Fruit fly (Drosophila melanogaster) whole organism, embryonic: Measurements from ENCODE around the gene RpL32.

Experiments
- Ada2b ChIP-seq: fragments of 200-800 bp; sonication (Bioruptor generic); IDR thresholded peaks from 2 replicates; pipeline ENCODE4 v1.3.6; 2022; ENCODE audit warnings: missing biosample characterization, missing genetic modification characterization
- CG10209 ChIP-seq: fragments of 200-800 bp; sonication (Bioruptor generic); optimal IDR thresholded peaks from 3 replicates; lab custom pipeline; 2017; ENCODE audit warnings: missing biosample characterization, mild to moderate bottlenecking, missing genetic modification characterization, missing genetic modification reagents
- CG10654 ChIP-seq: fragments of 200-800 bp; sonication (Bioruptor generic); optimal IDR thresholded peaks from 2 replicates; lab custom pipeline; 2016; ENCODE audit warnings: missing biosample characterization, missing genetic modification characterization
- CG10979 ChIP-seq: fragments of 200-800 bp; sonication (Bioruptor generic); optimal IDR thresholded peaks from 2 replicates; lab custom pipeline; 2018; ENCODE audit warnings: missing biosample characterization, mild to moderate bottlenecking, missing genetic modification characterization, moderate library complexity
- CG11093 ChIP-seq: fragments of 200-800 bp; sonication (Bioruptor generic); IDR thresholded peaks from 3 replicates; pipeline ENCODE4 v1.3.6; 2022; ENCODE audit warnings: missing biosample characterization, missing genetic modification characterization
- CG11696 ChIP-seq: fragments of 200-800 bp; sonication (Bioruptor generic); IDR thresholded peaks from 2 replicates; pipeline ENCODE4 v1.3.6; 2022; ENCODE audit warnings: missing biosample characterization, missing genetic modification characterization
- CG12659 ChIP-seq: fragments of 200-800 bp; sonication (Bioruptor generic); optimal IDR thresholded peaks from 3 replicates; lab custom pipeline; 2017; ENCODE audit warnings: mild to moderate bottlenecking, missing biosample characterization, missing genetic modification reagents, missing genetic modification characterization
- CG15514 ChIP-seq: fragments of 200-800 bp; sonication (Bioruptor generic); optimal IDR thresholded peaks from 3 replicates; lab custom pipeline; 2017; ENCODE audit warnings: missing biosample characterization, missing genetic modification characterization, mild to moderate bottlenecking, moderate library complexity, missing genetic modification reagents
- CG16863 ChIP-seq: fragments of 200-800 bp; sonication (Bioruptor generic); optimal IDR thresholded peaks from 3 replicates; lab custom pipeline; 2016; ENCODE audit warnings: missing biosample characterization, missing genetic modification characterization
- CG17385 ChIP-seq: fragments of 200-800 bp; sonication (Bioruptor generic); optimal IDR thresholded peaks from 3 replicates; lab custom pipeline; 2018; ENCODE audit warnings: missing biosample characterization, mild to moderate bottlenecking, missing genetic modification characterization
- CG17568 ChIP-seq: fragments of 200-800 bp; sonication (Bioruptor generic); optimal IDR thresholded peaks from 2 replicates; lab custom pipeline; 2018; ENCODE audit warnings: missing biosample characterization, mild to moderate bottlenecking, missing genetic modification characterization, moderate library complexity
- CG1792 ChIP-seq: fragments of 200-800 bp; sonication (Bioruptor generic); optimal IDR thresholded peaks from 2 replicates; lab custom pipeline; 2016; ENCODE audit warnings: missing biosample characterization, missing genetic modification characterization
- CG32772 ChIP-seq: fragments of 200-800 bp; sonication (Bioruptor generic); IDR thresholded peaks from 2 replicates; pipeline ENCODE4 v1.3.6; 2022; ENCODE audit warnings: missing biosample characterization, missing genetic modification characterization
- CG6175 ChIP-seq: fragments of 200-800 bp; sonication (Bioruptor generic); IDR thresholded peaks from 3 replicates; pipeline ENCODE4 v1.3.6; 2022; ENCODE audit warnings: missing biosample characterization, missing genetic modification characterization
- CG6813 ChIP-seq: fragments of 200-800 bp; sonication (Bioruptor generic); optimal IDR thresholded peaks from 2 replicates; lab custom pipeline; 2017; ENCODE audit warnings: missing biosample characterization, missing genetic modification characterization, mild to moderate bottlenecking, moderate library complexity, missing genetic modification reagents
- CG8290 ChIP-seq, 3 experiments: fragments of 200-800 bp; sonication (Bioruptor generic); optimal IDR thresholded peaks; 2 replicates each; lab custom pipeline; 2016 to 2019; ENCODE audit warnings: missing biosample characterization in 3 of 3, missing genetic modification characterization in 3 of 3, mild to moderate bottlenecking in 2 of 3, moderate library complexity in 1 of 3
- CG9215 ChIP-seq: fragments of 200-800 bp; sonication (Bioruptor generic); IDR thresholded peaks from 2 replicates; pipeline ENCODE4 v1.3.6; 2022; ENCODE audit warnings: missing biosample characterization, missing genetic modification characterization
- CG9932 ChIP-seq: fragments of 200-800 bp; sonication (Bioruptor generic); IDR thresholded peaks from 2 replicates; pipeline ENCODE4 v1.3.6; 2022; ENCODE audit warnings: missing biosample characterization, missing genetic modification characterization
- CoRest ChIP-seq: fragments of 200-800 bp; sonication (Bioruptor generic); optimal IDR thresholded peaks from 3 replicates; lab custom pipeline; 2018; ENCODE audit warnings: missing biosample characterization, mild to moderate bottlenecking, missing genetic modification characterization, moderate library complexity
- Ets65A ChIP-seq: fragments of 200-800 bp; sonication (Bioruptor generic); peaks from one replicate; lab custom pipeline; 2016; ENCODE audit warnings: missing biosample characterization, missing genetic modification characterization
- Ets97D ChIP-seq: fragments of 200-800 bp; sonication (Bioruptor generic); optimal IDR thresholded peaks from 3 replicates; lab custom pipeline; 2016; ENCODE audit warnings: missing biosample characterization, missing genetic modification characterization
- HmgZ ChIP-seq: fragments of 200-800 bp; sonication (Bioruptor generic); optimal IDR thresholded peaks from 2 replicates; lab custom pipeline; 2018; ENCODE audit warnings: missing biosample characterization, mild to moderate bottlenecking, missing genetic modification characterization
- Hr3 ChIP-seq: fragments of 200-800 bp; sonication (Bioruptor generic); optimal IDR thresholded peaks from 3 replicates; lab custom pipeline; 2016; ENCODE audit warnings: missing biosample characterization, missing genetic modification characterization
- Hr51 ChIP-seq, 2 experiments: fragments of 200-800 bp; sonication (Bioruptor generic); optimal IDR thresholded peaks; 2 replicates in 1 of 2; 3 replicates in 1 of 2; lab custom pipeline; 2016 to 2018; ENCODE audit warnings: missing biosample characterization in 2 of 2, missing genetic modification characterization in 2 of 2, mild to moderate bottlenecking in 1 of 2, moderate library complexity in 1 of 2
- Mad ChIP-seq: fragments of 200-800 bp; sonication (Bioruptor generic); optimal IDR thresholded peaks from 2 replicates; lab custom pipeline; 2016; ENCODE audit warnings: missing biosample characterization, missing genetic modification characterization
- NFAT ChIP-seq: fragments of 200-800 bp; sonication (Bioruptor generic); IDR thresholded peaks from 2 replicates; pipeline ENCODE4 v1.3.6; 2022; ENCODE audit warnings: missing biosample characterization, missing genetic modification characterization
- Ptx1 ChIP-seq: fragments of 200-800 bp; sonication (Bioruptor generic); IDR thresholded peaks from 2 replicates; pipeline ENCODE4 v1.3.6; 2022; ENCODE audit warnings: missing biosample characterization, missing genetic modification characterization
- Sry-δ ChIP-seq: fragments of 200-800 bp; sonication (Bioruptor generic); optimal IDR thresholded peaks from 2 replicates; lab custom pipeline; 2016; ENCODE audit warnings: missing biosample characterization, missing genetic modification characterization
- Tbp ChIP-seq: fragments of >200 bp; optimal IDR thresholded peaks from 2 replicates; lab custom pipeline; 2018; ENCODE audit warnings: missing biosample characterization, missing genetic modification characterization
- ase ChIP-seq: fragments of 200-800 bp; sonication (Bioruptor generic); IDR thresholded peaks from 3 replicates; pipeline ENCODE4 v1.3.6; 2022; ENCODE audit warnings: missing biosample characterization, missing genetic modification characterization
- chif ChIP-seq, 2 experiments: fragments of 200-800 bp; sonication (Bioruptor generic); optimal IDR thresholded peaks; 3 replicates each; lab custom pipeline; 2016; ENCODE audit warnings: missing biosample characterization in 2 of 2, missing genetic modification characterization in 2 of 2
- ci ChIP-seq: fragments of 200-800 bp; sonication (Bioruptor generic); IDR thresholded peaks from 3 replicates; pipeline ENCODE4 v1.3.6; 2022; ENCODE audit warnings: missing biosample characterization, missing genetic modification characterization
- danr ChIP-seq: fragments of 200-800 bp; sonication (Bioruptor generic); IDR thresholded peaks from 2 replicates; pipeline ENCODE4 v1.3.6; 2022; ENCODE audit warnings: missing biosample characterization, missing genetic modification characterization
- dati ChIP-seq: fragments of 200-800 bp; sonication (Bioruptor generic); IDR thresholded peaks from 2 replicates; pipeline ENCODE4 v1.3.6; 2022; ENCODE audit warnings: missing biosample characterization, missing genetic modification characterization
- dysf ChIP-seq: fragments of 200-800 bp; sonication (Bioruptor generic); IDR thresholded peaks from 3 replicates; pipeline ENCODE4 v1.3.6; 2022; ENCODE audit warnings: missing biosample characterization, missing genetic modification characterization
- en ChIP-seq: fragments of 200-800 bp; sonication (Bioruptor generic); optimal IDR thresholded peaks from 2 replicates; lab custom pipeline; 2016; ENCODE audit warnings: missing biosample characterization, missing genetic modification characterization
- esg ChIP-seq: fragments of 200-800 bp; sonication (Bioruptor generic); conservative IDR thresholded peaks from 2 replicates; pipeline ENCODE4 v1.3.6; 2022; ENCODE audit warnings: missing biosample characterization, missing genetic modification characterization
- ewg ChIP-seq: fragments of 200-800 bp; sonication (Bioruptor generic); optimal IDR thresholded peaks from 3 replicates; lab custom pipeline; 2017; ENCODE audit warnings: mild to moderate bottlenecking, missing biosample characterization, missing genetic modification reagents, missing genetic modification characterization
- exex ChIP-seq: fragments of 200-800 bp; sonication (Bioruptor generic); optimal IDR thresholded peaks from 4 replicates; lab custom pipeline; 2018; ENCODE audit warnings: missing biosample characterization, mild to moderate bottlenecking, missing genetic modification characterization, moderate library complexity
- grn ChIP-seq: fragments of 200-800 bp; sonication (Bioruptor generic); optimal IDR thresholded peaks from 3 replicates; lab custom pipeline; 2017; ENCODE audit warnings: missing biosample characterization, missing genetic modification characterization
- ken ChIP-seq: fragments of 200-800 bp; sonication (Bioruptor generic); IDR thresholded peaks from 3 replicates; pipeline ENCODE4 v1.3.6; 2022; ENCODE audit warnings: missing biosample characterization, missing genetic modification characterization
- lola ChIP-seq, 3 experiments: fragments of >200 bp in 2 of 3; fragments of 200-800 bp in 1 of 3; sonication (Bioruptor generic) in 1 of 3; optimal IDR thresholded peaks; 2 replicates each; lab custom pipeline; 2017 to 2019; ENCODE audit warnings: missing biosample characterization in 3 of 3, missing genetic modification characterization in 3 of 3, mild to moderate bottlenecking in 1 of 3, moderate library complexity in 1 of 3
- pnt ChIP-seq: fragments of 200-800 bp; sonication (Bioruptor generic); optimal IDR thresholded peaks from 3 replicates; lab custom pipeline; 2016; ENCODE audit warnings: missing biosample characterization, missing genetic modification characterization
- schlank ChIP-seq: fragments of 200-800 bp; sonication (Bioruptor generic); optimal IDR thresholded peaks from 2 replicates; lab custom pipeline; 2018; ENCODE audit warnings: missing biosample characterization, mild to moderate bottlenecking, missing genetic modification characterization
- slp2 ChIP-seq: fragments of 200-800 bp; sonication (Bioruptor generic); optimal IDR thresholded peaks from 2 replicates; lab custom pipeline; 2016; ENCODE audit warnings: missing biosample characterization, missing genetic modification characterization
- sna ChIP-seq: fragments of 200-800 bp; sonication (Bioruptor generic); IDR thresholded peaks from 2 replicates; pipeline ENCODE4 v1.3.6; 2022; ENCODE audit warnings: missing biosample characterization, missing genetic modification characterization; ENCODE audit not compliant: partially characterized antibody
- tna ChIP-seq: fragments of 200-800 bp; sonication (Bioruptor generic); IDR thresholded peaks from 2 replicates; pipeline ENCODE4 v1.3.6; 2022; ENCODE audit warnings: missing biosample characterization, missing genetic modification characterization; ENCODE audit not compliant: partially characterized antibody
- toy ChIP-seq: fragments of 200-800 bp; sonication (Bioruptor generic); IDR thresholded peaks from 2 replicates; pipeline ENCODE4 v1.3.6; 2022; ENCODE audit warnings: missing biosample characterization, missing genetic modification characterization
- zf30C ChIP-seq: fragments of 200-800 bp; sonication (Bioruptor generic); optimal IDR thresholded peaks from 3 replicates; lab custom pipeline; 2018; ENCODE audit warnings: missing biosample characterization, mild to moderate bottlenecking, missing genetic modification characterization

The RpL32 gene

DNA sequence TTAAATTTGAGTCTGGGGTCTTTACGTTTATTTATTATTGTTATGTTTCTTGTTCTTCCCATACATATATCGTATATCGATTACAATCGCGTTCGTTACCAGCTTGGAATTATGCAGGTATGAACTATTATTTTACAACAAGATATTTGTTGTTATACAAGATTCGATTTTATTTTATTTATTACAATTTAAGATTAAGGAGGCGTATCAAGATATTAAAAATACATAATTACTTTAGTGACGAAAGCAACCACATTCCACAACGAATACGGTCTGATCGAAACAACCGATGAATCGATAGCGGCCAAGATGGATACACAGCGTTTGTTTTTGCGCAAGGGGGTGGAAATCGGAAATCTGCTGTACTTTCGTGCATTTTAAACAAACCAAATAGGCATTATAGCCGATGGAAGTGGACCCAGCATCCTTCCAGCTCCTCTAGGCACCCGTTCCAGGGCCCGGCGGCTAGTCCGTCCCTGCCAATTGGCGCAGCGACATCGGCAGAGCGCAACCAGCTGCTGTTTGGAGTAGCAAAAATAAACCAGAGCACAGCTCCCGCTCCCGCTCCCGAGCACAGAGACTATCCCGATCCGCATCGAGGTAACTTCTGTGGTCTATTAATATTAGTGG, 48.2 kb downstream of the RpL32 start, which contains the start of the genes CG15525 and CG11504 (continued):
- TF ChIP-seq CG16863 (peak; percentile 17), pnt (GFP tag; lab: Kevin White, UChicago) (peak; percentile 24), CG10979 (tag; lab: Kevin White, UChicago) (peak; percentile 22), Ptx1 (peak; percentile 85), NFAT (GFP tag; lab: Robert Waterston, UW) (peak; percentile 52; the same call in 1 of the 2 replicates), Ets97D (GFP tag; lab: Kevin White, UChicago) (peak; percentile 70), schlank (tag; lab: Kevin White, UChicago) (no peak), danr (GFP tag; lab: Robert Waterston, UW) (peak; percentile 13; the same call in 1 of the 2 replicates), CG6813 (GFP tag; lab: Kevin White, UChicago) (no peak), CG11093 (GFP tag; lab: Robert Waterston, UW) (no peak), CG10209 (GFP tag; lab: Kevin White, UChicago) (no peak), CG8290 (GFP tag; optimal IDR thresholded peaks at IDR 0.05; lab: Kevin White, UChicago) (peak; percentile 70), CG8290 (tag; optimal IDR thresholded peaks at IDR 0.05; lab: Kevin White, UChicago) (no peak), CG15514 (GFP tag; lab: Kevin White, UChicago) (peak; percentile 57), CG11696 (no peak), ewg (GFP tag; lab: Kevin White, UChicago) (peak; percentile 52), CoRest (tag; lab: Kevin White, UChicago) (peak; percentile 50), CG1792 (GFP tag; lab: Kevin White, UChicago) (no peak), lola (GFP tag; optimal IDR thresholded peaks at IDR 0.05; lab: Kevin White, UChicago) (peak in 1 of 3 experiments; percentile 18), en (no peak), Sry-δ (GFP tag; lab: Kevin White, UChicago) (peak; percentile 74), CG17568 (GFP tag; lab: Kevin White, UChicago) (no peak), zf30C (GFP tag; lab: Kevin White, UChicago) (no peak), CG9215 (peak; percentile 57), CG17385 (GFP tag; lab: Kevin White, UChicago) (peak; percentile 92), dati (GFP tag; lab: Robert Waterston, UW) (no peak), Ada2b (GFP tag; lab: Robert Waterston, UW) (peak; percentile 36; the same call in 1 of the 2 replicates), dysf (no peak), CG10654 (GFP tag; lab: Kevin White, UChicago) (peak; percentile 38), ci (GFP tag; lab: Robert Waterston, UW) (0 out of 3 replicates have a peak, but pooled peaks have one; percentile 46), CG12659 (GFP tag; lab: Kevin White, UChicago) (peak; percentile 73), Tbp (no peak), chif (GFP tag; optimal IDR thresholded peaks at IDR 0.05; lab: Kevin White, UChicago) (peak in 1 of 2 experiments; percentile 42), sna (GFP tag; lab: Robert Waterston, UW) (peak; percentile 89), Hr51 (GFP tag; optimal IDR thresholded peaks at IDR 0.05; lab: Kevin White, UChicago) (peak in 1 of 2 experiments; percentile 23), grn (no peak), CG6175 (peak; percentile 32; the same call in 1 of the 3 replicates), CG9932 (GFP tag; lab: Robert Waterston, UW) (peak; percentile 84), esg (GFP tag; lab: Robert Waterston, UW) (peak; percentile 72), CG32772 (GFP tag; lab: Robert Waterston, UW) (peak; percentile 73), ase (peak; percentile 43; the same call in 1 of the 3 replicates), HmgZ (tag; lab: Kevin White, UChicago) (peak; percentile 63), toy (GFP tag; lab: Robert Waterston, UW) (no peak), exex (no peak), tna (GFP tag; lab: Robert Waterston, UW) (peak; percentile 62; the same call in 1 of the 2 replicates), Hr3 (GFP tag; lab: Kevin White, UChicago) (peak; percentile 48), Ets65A (GFP tag; lab: Kevin White, UChicago) (peak; percentile 96), ken (no peak), slp2 (GFP tag; lab: Kevin White, UChicago) (no peak), Mad (peak; percentile 50)
